Worm (Caenorhabditis elegans): Measurements from ENCODE around the gene F47F2.3.

F47F2.3 gene

DNA sequence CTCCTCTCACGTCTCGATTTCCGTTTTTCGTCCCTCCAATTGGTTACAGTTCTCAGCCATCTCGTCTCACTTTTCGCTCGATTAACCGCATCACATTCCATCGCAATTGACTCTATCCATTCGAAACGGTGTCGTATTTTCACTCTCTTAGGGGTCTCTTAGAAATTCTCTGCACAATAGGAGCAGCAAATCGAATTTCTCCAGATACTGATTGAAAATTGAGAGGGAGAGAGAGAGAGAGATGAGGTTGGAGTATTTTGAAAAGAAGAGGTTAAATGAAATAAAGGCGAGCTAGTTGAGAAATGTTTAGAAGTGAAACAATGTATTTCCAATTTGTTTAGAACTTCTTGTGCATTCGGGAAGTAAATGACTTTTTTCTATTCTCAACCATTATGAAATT lies 5.9 kb upstream of the F47F2.3 start:
- TF ChIP-seq nhr-23 (tag; optimal IDR thresholded peaks at IDR 0.05) (no peak), dmd-4 (tag; optimal IDR thresholded peaks at IDR 0.05) (no peak), ztf-1 (GFP tag; conservative IDR thresholded peaks at IDR 0.05) (no peak), unc-39 (tag; optimal IDR thresholded peaks at IDR 0.05) (no peak), gmeb-1 (tag; optimal IDR thresholded peaks at IDR 0.05) (no peak), nhr-129 (tag; optimal IDR thresholded peaks at IDR 0.05) (no peak), lsy-2 (tag; optimal IDR thresholded peaks at IDR 0.05) (no peak), ceh-16 (tag; optimal IDR thresholded peaks at IDR 0.05) (no peak), R02D3.7 (tag; optimal IDR thresholded peaks at IDR 0.05) (no peak), ztf-11 (tag; optimal IDR thresholded peaks at IDR 0.05) (no peak), peb-1 (tag; optimal IDR thresholded peaks at IDR 0.05) (no peak), snpc-4 (tag; optimal IDR thresholded peaks at IDR 0.05) (no peak)

DNA sequence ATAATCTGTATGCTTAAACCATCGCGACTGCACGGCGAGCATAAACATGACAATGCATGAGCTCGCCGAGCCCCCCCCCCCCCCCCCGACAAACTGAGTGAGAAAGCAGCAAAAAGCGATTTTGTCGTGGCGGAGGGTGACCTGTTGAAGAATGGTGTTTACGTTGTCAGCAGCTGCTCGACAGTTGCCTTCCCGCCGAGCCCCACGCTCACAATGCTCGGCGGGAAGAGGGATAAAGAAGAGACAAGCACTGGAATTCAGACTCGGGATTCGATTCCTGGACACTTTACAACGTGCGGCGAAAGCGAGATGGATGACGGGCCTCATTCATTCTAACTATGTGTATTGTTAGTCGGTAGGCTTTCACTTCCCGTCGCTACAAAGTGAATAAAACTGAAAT lies 5.2 kb upstream of the F47F2.3 start:
- TF ChIP-seq nhr-129 (tag; optimal IDR thresholded peaks at IDR 0.05) (peak; percentile 27), unc-55 (GFP tag; optimal IDR thresholded peaks at IDR 0.05) (peak; percentile 1), egl-27 (tag; optimal IDR thresholded peaks at IDR 0.05) (no peak), mab-5 (tag; optimal IDR thresholded peaks at IDR 0.05) (no peak), sma-9 (GFP tag; optimal IDR thresholded peaks at IDR 0.05) (peak; percentile 46), sma-9 (tag; optimal IDR thresholded peaks at IDR 0.05) (no peak), blmp-1 (tag; optimal IDR thresholded peaks at IDR 0.05; ENCODE audit: insufficient read depth) (no peak), C34F6.9 (tag; optimal IDR thresholded peaks at IDR 0.05) (no peak), lin-13 (GFP tag; optimal IDR thresholded peaks at IDR 0.05) (no peak), F13H6.1 (tag; optimal IDR thresholded peaks at IDR 0.05) (peak; percentile 38), nhr-25 (tag; optimal IDR thresholded peaks at IDR 0.05) (no peak), unc-62 (GFP tag; optimal IDR thresholded peaks at IDR 0.05) (no peak)

ce11 chrX:3898255-3899177 lies 3.0 kb upstream of the F47F2.3 start:
- TF ChIP-seq unc-55 (GFP tag; optimal IDR thresholded peaks at IDR 0.05) (peak; percentile 53), mab-5 (tag; optimal IDR thresholded peaks at IDR 0.05) (peak; percentile 77), unc-39 (tag; optimal IDR thresholded peaks at IDR 0.05) (no peak), nhr-237 (tag; optimal IDR thresholded peaks at IDR 0.05) (no peak), nhr-129 (tag; optimal IDR thresholded peaks at IDR 0.05) (peak; percentile 10)

- TF ChIP-seq unc-62 (GFP tag; optimal IDR thresholded peaks at IDR 0.05) (no peak), nhr-12 (tag; optimal IDR thresholded peaks at IDR 0.05) (no peak), ztf-4 (tag; optimal IDR thresholded peaks at IDR 0.05) (no peak), elt-3 (tag; optimal IDR thresholded peaks at IDR 0.05) (no peak), nhr-23 (tag; optimal IDR thresholded peaks at IDR 0.05) (no peak), nhr-129 (tag; optimal IDR thresholded peaks at IDR 0.05) (no peak), aly-2 (tag; optimal IDR thresholded peaks at IDR 0.05) (no peak), lin-11 (tag; optimal IDR thresholded peaks at IDR 0.05) (no peak), gmeb-1 (tag; optimal IDR thresholded peaks at IDR 0.05) (no peak), Y55F3AM.14 (GFP tag; optimal IDR thresholded peaks at IDR 0.05) (no peak), lin-13 (GFP tag; optimal IDR thresholded peaks at IDR 0.05) (no peak), ztf-1 (GFP tag; conservative IDR thresholded peaks at IDR 0.05) (no peak), mbf-1 (tag; optimal IDR thresholded peaks at IDR 0.05) (no peak), nhr-25 (tag; optimal IDR thresholded peaks at IDR 0.05) (no peak), mdl-1 (tag; optimal IDR thresholded peaks at IDR 0.05) (no peak), R02D3.7 (tag; optimal IDR thresholded peaks at IDR 0.05) (no peak), nhr-11 (tag; optimal IDR thresholded peaks at IDR 0.05) (no peak), ama-1 (optimal IDR thresholded peaks at IDR 0.05) (no peak)
Measured at ce11 chrX:3887595-3887994, 7.9 kb downstream of the F47F2.3 start.

- no peak for TF ChIP-seq lin-13 (GFP tag; optimal IDR thresholded peaks at IDR 0.05)
- TF ChIP-seq unc-62 (GFP tag; optimal IDR thresholded peaks at IDR 0.05), result no peak
- TF ChIP-seq zag-1 (tag; optimal IDR thresholded peaks at IDR 0.05), result no peak
- TF ChIP-seq sma-9 (GFP tag; optimal IDR thresholded peaks at IDR 0.05), result no peak
- no peak for TF ChIP-seq sma-9 (tag; optimal IDR thresholded peaks at IDR 0.05)
- TF ChIP-seq unc-55 (GFP tag; optimal IDR thresholded peaks at IDR 0.05), result no peak
- TF ChIP-seq snpc-4 (tag; optimal IDR thresholded peaks at IDR 0.05), result no peak
- no peak for TF ChIP-seq ZK546.5 (tag; optimal IDR thresholded peaks at IDR 0.05)
Measured at ce11 chrX:3878233-3878632, 17.2 kb downstream of the F47F2.3 start, which contains the start of gene F47F2.1. Gene F47F2.1, plus strand, starts transcription at chrX:3878533.

Measured in whole organism, L2 larva.